Fruit fly (Drosophila melanogaster) whole organism, adult: ENCODE results near the gene CG4686.

Source experiments
- CG11617 ChIP-seq: fragments of 200-800 bp; sonication (Bioruptor generic); optimal IDR thresholded peaks from 2 replicates; lab custom pipeline; 2017; ENCODE audit warnings: mild to moderate bottlenecking, missing biosample characterization, missing genetic modification reagents, missing genetic modification characterization
- CG12768 ChIP-seq: fragments of 200-800 bp; sonication (Bioruptor generic); optimal IDR thresholded peaks from 2 replicates; lab custom pipeline; 2017; ENCODE audit warnings: missing biosample characterization, missing genetic modification characterization, mild to moderate bottlenecking, moderate library complexity, missing genetic modification reagents
- CG14711 ChIP-seq: fragments of 200-800 bp; sonication (Bioruptor generic); optimal IDR thresholded peaks from 2 replicates; lab custom pipeline; 2018; ENCODE audit warnings: missing biosample characterization, mild to moderate bottlenecking, missing genetic modification characterization, moderate library complexity
- CG1620 ChIP-seq: fragments of 200-800 bp; sonication (Bioruptor generic); optimal IDR thresholded peaks from 2 replicates; lab custom pipeline; 2016; ENCODE audit warnings: missing biosample characterization, missing genetic modification characterization
- CG33017 ChIP-seq: fragments of 200-800 bp; sonication (Bioruptor generic); optimal IDR thresholded peaks from 2 replicates; lab custom pipeline; 2018; ENCODE audit warnings: missing biosample characterization, mild to moderate bottlenecking, missing genetic modification characterization, moderate library complexity
- CG5204 ChIP-seq: fragments of 200-800 bp; sonication (Bioruptor generic); optimal IDR thresholded peaks from 2 replicates; lab custom pipeline; 2016; ENCODE audit warnings: missing biosample characterization, missing genetic modification characterization
- CG7045 ChIP-seq: fragments of 200-800 bp; sonication (Bioruptor generic); optimal IDR thresholded peaks from 2 replicates; lab custom pipeline; 2017; ENCODE audit warnings: missing biosample characterization, mild to moderate bottlenecking, missing genetic modification characterization
- CG7101 ChIP-seq: fragments of 200-800 bp; sonication (Bioruptor generic); optimal IDR thresholded peaks from 2 replicates; lab custom pipeline; 2018; ENCODE audit warnings: missing biosample characterization, mild to moderate bottlenecking, missing genetic modification characterization, moderate library complexity
- Clk ChIP-seq: fragments of 200-800 bp; sonication (Bioruptor generic); optimal IDR thresholded peaks from 2 replicates; lab custom pipeline; 2017; ENCODE audit warnings: missing biosample characterization, missing genetic modification characterization
- Crg-1 ChIP-seq: fragments of 200-800 bp; sonication (Bioruptor generic); optimal IDR thresholded peaks from 2 replicates; lab custom pipeline; 2016; ENCODE audit warnings: missing biosample characterization, missing genetic modification characterization
- Hr96 ChIP-seq: fragments of 200-800 bp; sonication (Bioruptor generic); optimal IDR thresholded peaks from 2 replicates; lab custom pipeline; 2016; ENCODE audit warnings: missing biosample characterization, missing genetic modification characterization
- Mnt ChIP-seq: fragments of 200-800 bp; sonication (Bioruptor generic); optimal IDR thresholded peaks from 2 replicates; lab custom pipeline; 2016; ENCODE audit warnings: missing biosample characterization, mild to moderate bottlenecking, missing genetic modification characterization
- bab1 ChIP-seq: fragments of 200-800 bp; sonication (Bioruptor generic); optimal IDR thresholded peaks from 3 replicates; lab custom pipeline; 2019; ENCODE audit warnings: missing biosample characterization, mild to moderate bottlenecking, missing genetic modification characterization, moderate library complexity
- cic ChIP-seq: fragments of 200-800 bp; sonication (Bioruptor generic); optimal IDR thresholded peaks from 2 replicates; lab custom pipeline; 2017; ENCODE audit warnings: missing biosample characterization, mild to moderate bottlenecking, missing genetic modification characterization, moderate library complexity
- cnc ChIP-seq, 2 experiments: fragments of >200 bp; optimal IDR thresholded peaks; 2 replicates each; lab custom pipeline; 2017
- kay ChIP-seq: fragments of 200-800 bp; sonication (Bioruptor generic); peaks from one replicate; lab custom pipeline; 2016; ENCODE audit warnings: missing biosample characterization, missing genetic modification characterization, borderline replicate concordance
- ovo ChIP-seq: fragments of 200-800 bp; sonication (Bioruptor generic); optimal IDR thresholded peaks from 2 replicates; lab custom pipeline; 2016; ENCODE audit warnings: missing biosample characterization, missing genetic modification characterization
- pad ChIP-seq: fragments of 200-800 bp; sonication (Bioruptor generic); optimal IDR thresholded peaks from 3 replicates; lab custom pipeline; 2017; ENCODE audit warnings: missing biosample characterization, missing genetic modification characterization, mild to moderate bottlenecking, moderate library complexity, missing genetic modification reagents
- tj ChIP-seq: fragments of 200-800 bp; sonication (Bioruptor generic); optimal IDR thresholded peaks from 3 replicates; lab custom pipeline; 2017; ENCODE audit warnings: missing biosample characterization, mild to moderate bottlenecking, missing genetic modification characterization, moderate library complexity
- toe ChIP-seq: fragments of 200-800 bp; sonication (Bioruptor generic); optimal IDR thresholded peaks from 2 replicates; lab custom pipeline; 2016; ENCODE audit warnings: missing biosample characterization, missing genetic modification characterization

Gene CG4686

dm6 chr3R:19895305-19895704, 31.0 kb downstream of the CG4686 start:
- TF ChIP-seq Hr96 (GFP tag; lab: Kevin White, UChicago) (no peak), CG33017 (tag; lab: Kevin White, UChicago) (no peak), Clk (no peak), CG7045 (GFP tag; lab: Kevin White, UChicago) (no peak), kay (no peak), Crg-1 (no peak), pad (GFP tag; lab: Kevin White, UChicago) (no peak), CG11617 (GFP tag; lab: Kevin White, UChicago) (no peak), cnc (optimal IDR thresholded peaks at IDR 0.05; lab: Kevin White, UChicago) (no peak), toe (no peak), Mnt (GFP tag; lab: Kevin White, UChicago) (no peak), CG1620 (GFP tag; lab: Kevin White, UChicago) (no peak), CG5204 (no peak), CG14711 (tag; lab: Kevin White, UChicago) (no peak), ovo (GFP tag; lab: Kevin White, UChicago) (no peak)

DNA sequence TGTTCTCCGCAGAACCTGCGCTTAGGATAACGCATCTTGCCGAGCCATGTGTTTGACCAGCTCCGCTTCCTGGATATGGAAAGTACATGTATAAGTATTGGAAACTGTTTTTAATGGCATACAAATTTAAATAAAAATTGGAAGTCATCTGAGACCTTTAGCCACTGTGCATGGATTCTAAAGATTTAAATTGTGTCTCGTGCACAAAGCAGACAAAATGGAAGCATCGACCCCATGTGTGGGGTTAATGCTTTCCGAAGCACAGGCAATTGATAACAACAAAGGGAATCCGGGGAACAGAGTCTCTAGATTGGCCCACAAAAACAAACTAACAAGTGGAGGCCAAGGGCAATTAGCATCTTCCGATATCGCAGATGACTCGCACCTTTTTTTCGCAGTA, 37.4 kb downstream of the CG4686 start:
- TF ChIP-seq CG5204 (no peak), CG11617 (GFP tag; lab: Kevin White, UChicago) (no peak), CG12768 (GFP tag; lab: Kevin White, UChicago) (no peak), CG14711 (tag; lab: Kevin White, UChicago) (no peak), kay (no peak), toe (no peak), tj (GFP tag; lab: Kevin White, UChicago) (no peak), Hr96 (GFP tag; lab: Kevin White, UChicago) (no peak), CG7101 (tag; lab: Kevin White, UChicago) (no peak)

- TF ChIP-seq cnc (optimal IDR thresholded peaks at IDR 0.05; lab: Kevin White, UChicago), result no peak
- TF ChIP-seq CG1620 (GFP tag; lab: Kevin White, UChicago), result no peak
- no peak for TF ChIP-seq Crg-1
- TF ChIP-seq CG14711 (tag; lab: Kevin White, UChicago), result no peak
- no peak for TF ChIP-seq kay
- TF ChIP-seq CG7045 (GFP tag; lab: Kevin White, UChicago), result no peak
These were observed 38.0 kb downstream of the CG4686 start for dm6 chr3R:19902328-19902727.

- no peak for TF ChIP-seq CG14711 (tag; lab: Kevin White, UChicago)
- TF ChIP-seq ovo (GFP tag; lab: Kevin White, UChicago), result no peak
- TF ChIP-seq CG1620 (GFP tag; lab: Kevin White, UChicago), result no peak
- TF ChIP-seq bab1 (GFP tag; lab: Kevin White, UChicago), result peak; percentile 68
- peak; percentile 29 for TF ChIP-seq pad (GFP tag; lab: Kevin White, UChicago)
- TF ChIP-seq cnc (optimal IDR thresholded peaks at IDR 0.05; lab: Kevin White, UChicago), result no peak
- no peak for TF ChIP-seq toe
- no peak for TF ChIP-seq CG33017 (tag; lab: Kevin White, UChicago)
- peak; percentile 82 for TF ChIP-seq Mnt (GFP tag; lab: Kevin White, UChicago)
- TF ChIP-seq Clk, result no peak
- no peak for TF ChIP-seq CG5204
- peak; percentile 37 for TF ChIP-seq cic (GFP tag; lab: Kevin White, UChicago)
- TF ChIP-seq CG7045 (GFP tag; lab: Kevin White, UChicago), result no peak
- TF ChIP-seq CG12768 (GFP tag; lab: Kevin White, UChicago), result no peak
- no peak for TF ChIP-seq CG7101 (tag; lab: Kevin White, UChicago)
- TF ChIP-seq Hr96 (GFP tag; lab: Kevin White, UChicago), result no peak
- no peak for TF ChIP-seq kay
- no peak for TF ChIP-seq Crg-1
- TF ChIP-seq CG11617 (GFP tag; lab: Kevin White, UChicago), result peak; percentile 12
- TF ChIP-seq tj (GFP tag; lab: Kevin White, UChicago), result peak; percentile 64
These were observed 38.8 kb downstream of the CG4686 start, which contains the start of gene ClpX for dm6 chr3R:19902926-19903739. Gene ClpX, minus strand, starts transcription at chr3R:19903689.

- no peak for TF ChIP-seq cnc (optimal IDR thresholded peaks at IDR 0.05; lab: Kevin White, UChicago)
- TF ChIP-seq Clk, result peak; percentile 36
- peak; percentile 98 for TF ChIP-seq Mnt (GFP tag; lab: Kevin White, UChicago)
- peak; percentile 72 for TF ChIP-seq tj (GFP tag; lab: Kevin White, UChicago)
- peak; percentile 77 for TF ChIP-seq CG12768 (GFP tag; lab: Kevin White, UChicago)
- TF ChIP-seq bab1 (GFP tag; lab: Kevin White, UChicago), result peak; percentile 92
- peak; percentile 74 for TF ChIP-seq CG14711 (tag; lab: Kevin White, UChicago)
- peak; percentile 43 for TF ChIP-seq ovo (GFP tag; lab: Kevin White, UChicago)
- TF ChIP-seq cic (GFP tag; lab: Kevin White, UChicago), result peak; percentile 80
- TF ChIP-seq kay, result peak; percentile 94
- peak; percentile 61 for TF ChIP-seq CG7045 (GFP tag; lab: Kevin White, UChicago)
- no peak for TF ChIP-seq Hr96 (GFP tag; lab: Kevin White, UChicago)
- TF ChIP-seq CG33017 (tag; lab: Kevin White, UChicago), result peak; percentile 38
- TF ChIP-seq toe, result no peak
- TF ChIP-seq CG5204, result no peak
- peak; percentile 46 for TF ChIP-seq Crg-1
- peak; percentile 51 for TF ChIP-seq CG1620 (GFP tag; lab: Kevin White, UChicago)
- TF ChIP-seq CG7101 (tag; lab: Kevin White, UChicago), result peak; percentile 63
- peak; percentile 58 for TF ChIP-seq pad (GFP tag; lab: Kevin White, UChicago)
- peak; percentile 78 for TF ChIP-seq CG11617 (GFP tag; lab: Kevin White, UChicago)
These were observed 40.6 kb downstream of the CG4686 start, which contains the start of the genes Surf6 and RhoGAP92B for dm6 chr3R:19904865-19905373. Gene Surf6, minus strand, starts transcription at chr3R:19904868. Gene RhoGAP92B, plus strand, starts transcription at chr3R:19905164.
